Worm (Caenorhabditis elegans): ENCODE measurements around the gene Y102A11A.1.

DNA sequence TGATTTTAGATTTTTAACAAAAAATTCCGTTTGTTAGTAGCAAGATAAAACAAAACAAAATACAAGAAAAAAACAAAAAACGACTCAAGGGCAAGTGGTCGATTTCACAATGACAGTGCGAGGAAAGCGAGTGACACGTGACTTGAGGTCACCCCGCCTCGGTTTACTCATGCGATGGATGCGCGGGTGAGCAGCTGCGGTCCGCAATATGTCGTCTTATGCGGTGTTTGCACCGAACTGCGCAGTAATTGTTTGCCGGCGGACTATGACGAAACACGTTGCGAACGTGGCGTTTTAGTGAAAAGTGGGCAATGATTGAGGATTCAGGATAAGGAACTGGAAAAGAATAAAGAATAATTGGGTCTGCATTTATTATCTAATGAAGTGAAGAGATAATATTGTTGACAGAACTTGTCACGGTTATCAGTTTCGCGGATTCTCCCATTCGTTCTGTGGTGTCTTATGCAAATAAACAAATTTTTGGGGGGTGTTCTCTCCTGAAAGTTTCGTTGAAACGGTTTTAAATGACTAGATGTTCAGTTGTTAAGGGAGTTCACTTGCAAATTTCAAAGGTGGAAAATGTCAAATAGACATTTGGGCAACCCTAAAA lies 19.9 kb downstream of the Y102A11A.1 start:
- TF ChIP-seq nhr-11 (tag; optimal IDR thresholded peaks at IDR 0.05) (no peak), ceh-9 (tag; optimal IDR thresholded peaks at IDR 0.05) (no peak)
